Worm (Caenorhabditis elegans): ENCODE measurements around the gene madf-5.
"Not testable (repeated sequence)": the region's sequence is repeated elsewhere in the genome, so short reads cannot be mapped to it uniquely, and the experiment has no call there.

ce11 chrII:14563766-14564370, 9.5 kb upstream of the madf-5 start:
- not testable (repeated sequence) for TF ChIP-seq ztf-6 (GFP tag; IDR thresholded peaks at IDR 0.05); madf-3 (GFP tag; IDR thresholded peaks at IDR 0.05); F57A8.1 (GFP tag; optimal IDR thresholded peaks at IDR 0.05); snpc-3.4 (tag; optimal IDR thresholded peaks at IDR 0.05); ama-1 (optimal IDR thresholded peaks at IDR 0.05); ama-1 (GFP tag; optimal IDR thresholded peaks at IDR 0.05); unc-130 (GFP tag; optimal IDR thresholded peaks at IDR 0.05); lir-1 (GFP tag; conservative IDR thresholded peaks at IDR 0.05); athp-1 (tag; optimal IDR thresholded peaks at IDR 0.05); aptf-2 (GFP tag; conservative IDR thresholded peaks at IDR 0.05)
- TF ChIP-seq mcd-1 (GFP tag; IDR thresholded peaks at IDR 0.05) (0 out of 2 replicates have a peak, but pooled peaks have one; percentile 35), D2030.7 (GFP tag; IDR thresholded peaks at IDR 0.05) (peak; percentile 43; the same call in 1 of the 2 replicates), F33H1.4 (GFP tag; IDR thresholded peaks at IDR 0.05) (peak; percentile 38; the same call in 1 of the 2 replicates), lsl-1 (GFP tag; optimal IDR thresholded peaks at IDR 0.05) (peak; percentile 78)
